Fruit fly (Drosophila melanogaster) whole organism, embryonic: ENCODE measurements around the gene CG13062.

Source experiments
- Blimp-1 ChIP-seq: fragments of 200-800 bp; sonication (Bioruptor generic); optimal IDR thresholded peaks from 3 replicates; lab custom pipeline; 2018; ENCODE audit warnings: missing biosample characterization, missing genetic modification characterization, mild to moderate bottlenecking, moderate library complexity, missing genetic modification reagents
- CG1024 ChIP-seq: fragments of 200-800 bp; sonication (Bioruptor generic); IDR thresholded peaks from 2 replicates; pipeline ENCODE4 v1.3.6; 2022; ENCODE audit warnings: missing biosample characterization, missing genetic modification characterization
- CG17186 ChIP-seq: fragments of 200-800 bp; sonication (Bioruptor generic); optimal IDR thresholded peaks from 3 replicates; lab custom pipeline; 2017; ENCODE audit warnings: missing biosample characterization, missing genetic modification reagents, missing genetic modification characterization
- CG32772 ChIP-seq: fragments of 200-800 bp; sonication (Bioruptor generic); IDR thresholded peaks from 2 replicates; pipeline ENCODE4 v1.3.6; 2022; ENCODE audit warnings: missing biosample characterization, missing genetic modification characterization
- CG3726 ChIP-seq: fragments of 200-800 bp; sonication (Bioruptor generic); IDR thresholded peaks from 3 replicates; pipeline ENCODE4, ENCODE4 v1.3.6; 2022; ENCODE audit warnings: missing biosample characterization, missing genetic modification characterization
- Camta ChIP-seq: fragments of 200-800 bp; sonication (Bioruptor generic); optimal IDR thresholded peaks from 2 replicates; lab custom pipeline; 2016; ENCODE audit warnings: missing biosample characterization, missing genetic modification characterization
- Hmr ChIP-seq: fragments of 200-800 bp; sonication (Bioruptor generic); optimal IDR thresholded peaks from 3 replicates; lab custom pipeline; 2017; ENCODE audit warnings: mild to moderate bottlenecking, missing biosample characterization, missing genetic modification reagents, missing genetic modification characterization
- Myb ChIP-seq: fragments of 200-800 bp; sonication (Bioruptor generic); optimal IDR thresholded peaks from 2 replicates; lab custom pipeline; 2016; ENCODE audit warnings: missing biosample characterization, missing genetic modification characterization
- NFAT ChIP-seq: fragments of 200-800 bp; sonication (Bioruptor generic); IDR thresholded peaks from 2 replicates; pipeline ENCODE4 v1.3.6; 2022; ENCODE audit warnings: missing biosample characterization, missing genetic modification characterization
- Scr ChIP-seq: fragments of 200-800 bp; sonication (Bioruptor generic); IDR thresholded peaks from 2 replicates; pipeline ENCODE4 v1.3.6; 2022; ENCODE audit warnings: missing biosample characterization, missing genetic modification characterization; ENCODE audit not compliant: partially characterized antibody
- Sox100B ChIP-seq: fragments of 200-800 bp; sonication (Bioruptor generic); optimal IDR thresholded peaks from 3 replicates; lab custom pipeline; 2018; ENCODE audit warnings: missing biosample characterization, mild to moderate bottlenecking, missing genetic modification characterization
- az2 ChIP-seq: fragments of 200-800 bp; sonication (Bioruptor generic); optimal IDR thresholded peaks from 3 replicates; lab custom pipeline; 2016; ENCODE audit warnings: missing biosample characterization, missing genetic modification characterization
- bsh ChIP-seq, 2 experiments: fragments of 200-800 bp; sonication (Bioruptor generic); optimal IDR thresholded peaks; 2 replicates each; lab custom pipeline; 2017 to 2018; ENCODE audit warnings: mild to moderate bottlenecking in 2 of 2, missing biosample characterization in 2 of 2, missing genetic modification characterization in 2 of 2, moderate library complexity in 1 of 2
- caup ChIP-seq: fragments of 200-800 bp; sonication (Bioruptor generic); optimal IDR thresholded peaks from 3 replicates; lab custom pipeline; 2017; ENCODE audit warnings: missing biosample characterization, mild to moderate bottlenecking, missing genetic modification characterization, moderate library complexity; ENCODE audit not compliant: severe bottlenecking
- chinmo ChIP-seq: fragments of 200-800 bp; sonication (Bioruptor generic); IDR thresholded peaks from 4 replicates; pipeline ENCODE4 v1.3.6; 2022; ENCODE audit warnings: missing biosample characterization, missing genetic modification characterization; ENCODE audit not compliant: partially characterized antibody
- crol ChIP-seq: fragments of 200-800 bp; sonication (Bioruptor generic); IDR thresholded peaks from 2 replicates; pipeline ENCODE4 v1.3.6; 2022; ENCODE audit warnings: missing biosample characterization, missing genetic modification characterization
- en ChIP-seq: fragments of 200-800 bp; sonication (Bioruptor generic); optimal IDR thresholded peaks from 2 replicates; lab custom pipeline; 2016; ENCODE audit warnings: missing biosample characterization, missing genetic modification characterization
- hb ChIP-seq: fragments of 200-800 bp; sonication (Bioruptor generic); IDR thresholded peaks from 3 replicates; pipeline ENCODE4 v1.3.6; 2022; ENCODE audit warnings: missing biosample characterization, missing genetic modification characterization; ENCODE audit not compliant: partially characterized antibody
- lov ChIP-seq, 2 experiments: fragments of 200-800 bp in 1 of 2; fragments of >200 bp in 1 of 2; sonication (Bioruptor generic) in 1 of 2; IDR thresholded peaks in 1 of 2; optimal IDR thresholded peaks in 1 of 2; 2 replicates in 1 of 2; 3 replicates in 1 of 2; pipeline versions ENCODE4 v1.3.6 to Lab custom; 2017 to 2022; ENCODE audit warnings: missing biosample characterization in 1 of 2, missing genetic modification characterization in 1 of 2
- nom ChIP-seq: fragments of 200-800 bp; sonication (Bioruptor generic); optimal IDR thresholded peaks from 2 replicates; lab custom pipeline; 2017; ENCODE audit warnings: missing biosample characterization, missing genetic modification characterization, mild to moderate bottlenecking, moderate library complexity, missing genetic modification reagents
- org-1 ChIP-seq: fragments of 200-800 bp; sonication (Bioruptor generic); optimal IDR thresholded peaks from 2 replicates; lab custom pipeline; 2017; ENCODE audit warnings: missing biosample characterization, missing genetic modification characterization
- peb ChIP-seq: fragments of 200-800 bp; sonication (Bioruptor generic); IDR thresholded peaks from 2 replicates; pipeline ENCODE4 v1.3.6; 2022; ENCODE audit warnings: missing biosample characterization, missing genetic modification characterization
- sc ChIP-seq, 3 experiments: fragments of >200 bp in 2 of 3; fragments of 200-800 bp in 1 of 3; sonication (Bioruptor generic) in 1 of 3; optimal IDR thresholded peaks; 2 replicates in 2 of 3; 3 replicates in 1 of 3; lab custom pipeline; 2017; ENCODE audit warnings: mild to moderate bottlenecking in 1 of 3, missing biosample characterization in 1 of 3, missing genetic modification characterization in 1 of 3, missing genetic modification reagents in 1 of 3
- sens ChIP-seq: fragments of 200-800 bp; sonication (Bioruptor generic); peaks from one replicate; lab custom pipeline; 2016; ENCODE audit warnings: missing biosample characterization, missing genetic modification characterization
- sens-2 ChIP-seq: fragments of 200-800 bp; sonication (Bioruptor generic); IDR thresholded peaks from 2 replicates; pipeline ENCODE4 v1.3.6; 2022; ENCODE audit warnings: missing biosample characterization, missing genetic modification characterization
- slou ChIP-seq: fragments of 200-800 bp; sonication (Bioruptor generic); optimal IDR thresholded peaks from 3 replicates; lab custom pipeline; 2016; ENCODE audit warnings: missing biosample characterization, missing genetic modification characterization
- sqz ChIP-seq: fragments of 200-800 bp; sonication (Bioruptor generic); optimal IDR thresholded peaks from 3 replicates; lab custom pipeline; 2018; ENCODE audit warnings: missing biosample characterization, mild to moderate bottlenecking, missing genetic modification characterization
- vvl ChIP-seq: fragments of 200-800 bp; sonication (Bioruptor generic); IDR thresholded peaks from 2 replicates; pipeline ENCODE4 v1.3.6; 2022; ENCODE audit warnings: missing biosample characterization, missing genetic modification characterization

The CG13062 gene

DNA sequence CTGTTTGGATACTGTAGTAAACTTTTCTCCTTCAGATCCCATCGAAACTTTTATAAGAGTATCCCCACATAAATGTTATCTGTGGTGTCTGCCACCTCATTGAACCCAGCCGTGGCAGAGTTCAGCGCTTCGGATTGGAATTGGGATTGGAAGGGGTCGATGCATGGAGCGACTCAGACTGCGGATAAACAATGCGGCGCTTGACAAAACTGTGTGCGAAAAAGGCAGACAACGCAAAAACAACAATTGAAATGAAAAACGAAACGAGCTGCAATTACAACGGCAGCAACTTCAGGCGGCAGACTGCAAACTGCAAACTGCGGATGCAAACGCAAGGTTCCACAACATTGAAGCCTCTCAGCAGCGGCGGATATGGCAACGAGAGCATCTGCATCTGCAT is at the start of gene CG13062:
Gene CG13062, plus strand, starts transcription at position 301 of the 400 bp plus-strand sequence.
- no peak for TF ChIP-seq lov (optimal IDR thresholded peaks at IDR 0.05; lab: Kevin White, UChicago)
- 0 out of 3 replicates have a peak, but pooled peaks have one; percentile 22 for TF ChIP-seq lov (GFP tag; IDR thresholded peaks at IDR 0.05; lab: Robert Waterston, UW)
- no peak for TF ChIP-seq Scr (GFP tag; lab: Robert Waterston, UW)
- TF ChIP-seq, all 482 proteins: peak for 1

DNA sequence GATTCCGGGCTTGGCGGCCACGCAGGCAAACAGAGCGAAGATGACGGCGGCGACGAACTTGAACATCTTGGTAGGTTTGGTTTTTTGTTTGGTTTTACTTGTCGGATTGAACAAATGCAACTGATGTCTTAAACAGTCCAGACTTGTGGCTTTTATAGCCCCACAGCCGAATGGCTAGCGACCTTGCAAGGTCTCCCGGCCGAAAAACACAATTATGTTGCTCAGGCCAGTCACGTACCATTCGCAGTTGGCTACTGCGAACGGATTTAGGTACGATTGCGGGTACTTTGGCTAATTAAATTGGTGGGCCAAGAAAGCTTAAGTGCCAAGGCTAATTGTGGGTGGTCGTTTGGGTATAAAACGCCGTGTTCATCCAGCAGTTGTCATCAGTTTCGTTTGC is 49.1 kb upstream of the CG13062 start, which contains the start of the genes CG13051 and CG13069:
Gene CG13051, minus strand, starts transcription at position 101 of the 400 bp plus-strand sequence.
Gene CG13069, plus strand, starts transcription at position 386 of the 400 bp plus-strand sequence.
- TF ChIP-seq chinmo (0 out of 4 replicates have a peak, but pooled peaks have one; percentile 15), Myb (GFP tag; lab: Kevin White, UChicago) (no peak)

DNA sequence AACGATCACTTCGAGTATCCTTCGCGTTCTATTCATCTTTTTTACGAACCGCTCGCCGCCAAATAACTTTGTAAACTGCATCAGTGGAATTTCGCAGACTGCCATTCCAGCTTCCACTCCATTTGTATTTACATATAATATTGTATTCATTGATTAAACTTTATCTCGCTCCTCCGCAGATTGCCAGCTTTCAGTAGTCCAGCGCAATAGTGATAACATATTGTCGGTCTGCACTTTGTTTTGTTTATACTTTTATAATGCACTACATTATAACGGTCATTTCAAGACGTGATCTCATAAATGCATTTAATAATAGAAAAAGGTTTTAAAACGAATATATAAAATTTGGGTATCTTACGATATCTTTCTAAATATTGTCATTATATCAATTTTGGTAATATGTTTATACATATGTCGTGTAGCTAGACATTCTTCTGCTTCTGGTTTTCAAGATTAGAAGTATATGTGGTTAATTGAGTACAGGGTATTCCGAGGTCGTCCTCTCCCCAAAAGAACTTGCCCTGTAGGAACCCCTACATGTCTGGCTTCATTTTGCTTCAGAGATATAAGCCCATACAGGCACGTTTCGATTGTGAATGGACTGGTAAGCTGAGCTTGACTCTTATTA is 45.9 kb upstream of the CG13062 start, which contains the start of gene CG4950:
Gene CG4950, minus strand, starts transcription at position 51 of the 628 bp plus-strand sequence.
- TF ChIP-seq sqz = no peak
- peak; percentile 15 for TF ChIP-seq nom (GFP tag; lab: Kevin White, UChicago)
- TF ChIP-seq en (GFP tag; lab: Kevin White, UChicago) = no peak
- TF ChIP-seq NFAT (GFP tag; lab: Robert Waterston, UW) = no peak
- peak in 1 of 2 experiments; percentile 9 for TF ChIP-seq bsh (GFP tag; optimal IDR thresholded peaks at IDR 0.05; lab: Kevin White, UChicago)
- TF ChIP-seq, all 482 proteins: peak for 2

DNA sequence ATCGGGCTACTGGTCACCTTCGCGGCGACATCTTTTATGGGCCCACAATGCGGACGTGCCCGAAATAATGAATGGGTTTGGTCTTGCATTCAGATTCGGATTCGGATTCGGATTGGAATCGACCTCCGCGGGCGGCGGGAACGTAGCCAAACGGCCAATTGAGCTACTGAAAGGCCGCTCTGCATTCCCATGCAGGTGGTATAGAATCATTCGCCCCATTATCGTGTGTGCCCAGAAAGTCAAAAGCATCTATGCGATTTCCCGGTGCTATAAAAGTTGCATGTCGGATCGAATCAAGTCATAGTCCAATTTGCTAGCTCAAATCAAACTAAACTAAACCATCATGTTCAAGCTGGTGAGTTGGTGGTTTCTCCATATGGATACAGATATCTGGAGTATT is 45.0 kb upstream of the CG13062 start, which contains the start of gene CG13068:
Gene CG13068, plus strand, starts transcription at position 301 of the 400 bp plus-strand sequence.
- TF ChIP-seq az2 (GFP tag; lab: Kevin White, UChicago) = no peak
- 0 out of 3 replicates have a peak, but pooled peaks have one; percentile 16 for TF ChIP-seq hb (GFP tag; lab: Robert Waterston, UW)
- TF ChIP-seq sens-2 = no peak
- no peak for TF ChIP-seq CG32772
- TF ChIP-seq crol (GFP tag; lab: Robert Waterston, UW) = no peak
- TF ChIP-seq vvl (GFP tag; lab: Robert Waterston, UW) = 0 out of 2 replicates have a peak, but pooled peaks have one; percentile 39
- no peak for TF ChIP-seq org-1
- TF ChIP-seq Camta (GFP tag; lab: Kevin White, UChicago) = no peak
- no peak for TF ChIP-seq slou

DNA sequence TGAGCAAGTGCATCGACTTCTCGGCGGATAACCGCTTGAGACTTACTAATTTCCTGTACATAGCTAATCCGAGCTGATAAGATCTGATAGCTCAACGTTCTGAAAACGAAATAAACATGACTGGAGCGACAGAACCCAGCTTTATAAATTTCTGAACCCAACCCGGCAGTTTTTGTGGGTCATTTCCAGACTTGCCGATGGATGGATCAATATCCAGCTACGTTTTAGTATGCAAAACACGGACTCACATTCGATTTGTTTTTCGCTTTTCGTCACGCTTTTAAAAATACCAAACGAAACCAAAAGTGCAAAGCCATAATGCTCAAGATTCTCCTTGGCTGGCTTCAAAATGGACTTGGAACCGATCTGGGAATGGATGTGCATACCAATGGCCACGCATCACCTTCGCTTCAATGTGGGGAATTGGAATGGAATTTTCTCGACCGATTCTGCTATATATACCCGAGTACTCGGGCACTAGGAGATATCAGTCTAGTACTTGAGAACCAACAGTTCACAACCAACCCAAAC is 43.2 kb upstream of the CG13062 start, which contains the start of the genes CG34248 and CG13067:
Gene CG34248, minus strand, starts transcription at position 101 of the 531 bp plus-strand sequence.
Gene CG13067, plus strand, starts transcription at position 481 of the 531 bp plus-strand sequence.
- TF ChIP-seq peb (no peak), sc (optimal IDR thresholded peaks at IDR 0.05; lab: Kevin White, UChicago) (no peak), sc (GFP tag; optimal IDR thresholded peaks at IDR 0.05; lab: Kevin White, UChicago) (no peak), CG1024 (GFP tag; lab: Robert Waterston, UW) (no peak), CG3726 (no peak), Blimp-1 (peak; percentile 80), caup (GFP tag; lab: Kevin White, UChicago) (no peak), Sox100B (GFP tag; lab: Kevin White, UChicago) (no peak), vvl (GFP tag; lab: Robert Waterston, UW) (peak; percentile 25; the same call in 1 of the 2 replicates)

DNA sequence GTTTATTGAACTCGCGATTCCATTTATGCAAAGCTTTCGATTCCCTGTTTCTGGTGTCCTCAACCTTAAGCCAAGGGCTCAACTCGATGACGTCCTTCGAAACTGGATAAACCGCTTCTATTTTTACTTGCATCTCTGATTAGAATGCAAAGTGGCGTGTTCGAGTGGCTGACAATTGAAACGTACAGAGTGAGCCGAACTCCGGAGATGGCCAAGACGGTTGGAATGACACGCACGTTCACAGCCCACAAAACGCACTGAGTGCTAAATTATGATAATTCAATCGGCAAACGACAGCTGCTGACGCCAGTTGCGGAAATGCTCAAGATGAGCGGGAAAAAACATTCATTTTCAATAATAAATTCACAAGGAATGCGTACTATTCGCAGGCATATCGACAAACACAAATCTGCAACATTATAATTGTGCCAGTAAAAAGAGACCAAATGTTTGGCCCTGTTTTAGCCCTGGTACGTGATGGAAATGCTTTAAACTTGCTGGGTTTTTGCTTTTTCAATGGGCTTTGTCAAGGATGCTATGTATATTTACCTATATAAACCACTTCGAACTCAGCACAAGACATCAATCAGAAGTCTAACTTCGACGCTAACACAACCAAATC is 41.6 kb upstream of the CG13062 start, which contains the start of gene CG13066:
Gene CG13066, plus strand, starts transcription at position 572 of the 622 bp plus-strand sequence.
- TF ChIP-seq CG17186 (GFP tag; lab: Kevin White, UChicago) (no peak), chinmo (0 out of 4 replicates have a peak, but pooled peaks have one; percentile 48), sens (GFP tag; lab: Kevin White, UChicago) (peak; percentile 52), Hmr (GFP tag; lab: Kevin White, UChicago) (no peak), vvl (GFP tag; lab: Robert Waterston, UW) (peak; percentile 37; the same call in 1 of the 2 replicates)
